Fruit fly (Drosophila melanogaster): ENCODE data around the gene Ir7d.

The Ir7d gene

dm6 chrX:7920081-7920688, 41.5 kb upstream of the Ir7d start, which contains the start of the genes hdm and Ykt6 (continued):
- no peak for TF ChIP-seq Dip2 (GFP tag; IDR thresholded peaks at IDR 0.05)
- TF ChIP-seq CG13123 (GFP tag; optimal IDR thresholded peaks at IDR 0.05), result peak; percentile 70
- TF ChIP-seq CG15696 (tag; optimal IDR thresholded peaks at IDR 0.05), result peak; percentile 80
- TF ChIP-seq toy (GFP tag; IDR thresholded peaks at IDR 0.05), result no peak
- no peak for TF ChIP-seq CG15479 (GFP tag; optimal IDR thresholded peaks at IDR 0.05)
- TF ChIP-seq HLH4C (GFP tag; IDR thresholded peaks at IDR 0.05; ENCODE audit: partially characterized antibody), result peak; percentile 95
- TF ChIP-seq CG10959 (GFP tag; IDR thresholded peaks at IDR 0.05), result peak; percentile 74
- peak; percentile 31 for TF ChIP-seq D19B (GFP tag; optimal IDR thresholded peaks at IDR 0.05)
- peak; percentile 83 for TF ChIP-seq shn (GFP tag; optimal IDR thresholded peaks at IDR 0.05)
- TF ChIP-seq CG2889 (GFP tag; IDR thresholded peaks at IDR 0.05), result peak; percentile 67; the same call in 2 of the 3 replicates
- TF ChIP-seq CG13624 (GFP tag; optimal IDR thresholded peaks at IDR 0.05), result peak; percentile 84
- peak; percentile 23 for TF ChIP-seq btn (GFP tag; optimal IDR thresholded peaks at IDR 0.05)
- peak; percentile 28 for TF ChIP-seq CG4854 (GFP tag; optimal IDR thresholded peaks at IDR 0.05)
- TF ChIP-seq CG12744 (GFP tag; optimal IDR thresholded peaks at IDR 0.05), result peak; percentile 58
- TF ChIP-seq sna (GFP tag; IDR thresholded peaks at IDR 0.05; ENCODE audit: partially characterized antibody), result peak; percentile 97
- peak; percentile 71 for TF ChIP-seq CG8944 (GFP tag; optimal IDR thresholded peaks at IDR 0.05)
- TF ChIP-seq grau (tag; optimal IDR thresholded peaks at IDR 0.05), result no peak
- TF ChIP-seq wor (GFP tag; IDR thresholded peaks at IDR 0.05), result peak; percentile 62
- peak; percentile 91 for TF ChIP-seq CG1603 (tag; optimal IDR thresholded peaks at IDR 0.05)
- peak; percentile 80 for TF ChIP-seq CG16863 (GFP tag; optimal IDR thresholded peaks at IDR 0.05)
- TF ChIP-seq mld (GFP tag; IDR thresholded peaks at IDR 0.05; ENCODE audit: partially characterized antibody), result peak; percentile 84; the same call in 2 of the 3 replicates
- TF ChIP-seq CG13296 (GFP tag; optimal IDR thresholded peaks at IDR 0.05), result peak; percentile 59
- peak; percentile 73 for TF ChIP-seq Ets97D (GFP tag; optimal IDR thresholded peaks at IDR 0.05)
- TF ChIP-seq Mes4 (GFP tag; optimal IDR thresholded peaks at IDR 0.05), result peak; percentile 61
- peak; percentile 82 for TF ChIP-seq ranshi (GFP tag; IDR thresholded peaks at IDR 0.05)
- no peak for TF ChIP-seq sd (tag; optimal IDR thresholded peaks at IDR 0.05)
- TF ChIP-seq CG8089 (GFP tag; optimal IDR thresholded peaks at IDR 0.05), result peak; percentile 41
- peak; percentile 62 for TF ChIP-seq CG34376 (GFP tag; optimal IDR thresholded peaks at IDR 0.05)
- no peak for TF ChIP-seq CG7839 (tag; optimal IDR thresholded peaks at IDR 0.05)
- TF ChIP-seq CG3726 (GFP tag; IDR thresholded peaks at IDR 0.05), result 0 out of 3 replicates have a peak, but pooled peaks have one; percentile 63
- TF ChIP-seq CG7745 (tag; optimal IDR thresholded peaks at IDR 0.05), result no peak
- TF ChIP-seq CG6175 (GFP tag; IDR thresholded peaks at IDR 0.05), result peak; percentile 73; the same call in 1 of the 3 replicates
- no peak for TF ChIP-seq Hand (GFP tag; optimal IDR thresholded peaks at IDR 0.05)
- TF ChIP-seq CG9817 (tag; optimal IDR thresholded peaks at IDR 0.05), result peak; percentile 72
- TF ChIP-seq Hr39 (optimal IDR thresholded peaks at IDR 0.05), result no peak
- TF ChIP-seq en (GFP tag; optimal IDR thresholded peaks at IDR 0.05), result peak; percentile 58
- peak; percentile 47 for TF ChIP-seq Nf-YB (GFP tag; optimal IDR thresholded peaks at IDR 0.05)
- TF ChIP-seq CG2712 (tag; optimal IDR thresholded peaks at IDR 0.05), result peak; percentile 83
- TF ChIP-seq CG33213 (GFP tag; optimal IDR thresholded peaks at IDR 0.05), result peak; percentile 72
- no peak for TF ChIP-seq tap (tag; optimal IDR thresholded peaks at IDR 0.05)
- peak; percentile 94 for TF ChIP-seq nerfin-2 (GFP tag; IDR thresholded peaks at IDR 0.05; ENCODE audit: partially characterized antibody)
- TF ChIP-seq so (GFP tag; IDR thresholded peaks at IDR 0.05), result peak; percentile 84
- TF ChIP-seq sc (optimal IDR thresholded peaks at IDR 0.05), result no peak
- TF ChIP-seq sc (GFP tag; optimal IDR thresholded peaks at IDR 0.05), result no peak
- TF ChIP-seq Lpt (GFP tag; optimal IDR thresholded peaks at IDR 0.05), result no peak
- TF ChIP-seq Rx (GFP tag; IDR thresholded peaks at IDR 0.05), result peak; percentile 72
- peak; percentile 50 for TF ChIP-seq emc (GFP tag; optimal IDR thresholded peaks at IDR 0.05)
- no peak for TF ChIP-seq Meics (GFP tag; optimal IDR thresholded peaks at IDR 0.05)
- TF ChIP-seq ab (GFP tag; optimal IDR thresholded peaks at IDR 0.05), result no peak
- TF ChIP-seq tna (GFP tag; IDR thresholded peaks at IDR 0.05; ENCODE audit: partially characterized antibody), result peak; percentile 91
- TF ChIP-seq gt (GFP tag; IDR thresholded peaks at IDR 0.05), result peak; percentile 53
